Worm (Caenorhabditis elegans) whole organism, early embryonic: Measurements from ENCODE around the gene ZK792.4.

Experiments
- B0310.2 ChIP-seq: sonication (generic microtip); optimal IDR thresholded peaks from 2 replicates; lab custom pipeline; 2016; ENCODE audit warnings: mild to moderate bottlenecking, missing genetic modification characterization, missing compliant biosample characterization
- F13C5.2 ChIP-seq: sonication (generic microtip); optimal IDR thresholded peaks from 2 replicates; lab custom pipeline; 2017; ENCODE audit warnings: mild to moderate bottlenecking, missing genetic modification characterization, inconsistent platforms, missing compliant biosample characterization
- aly-1 ChIP-seq: sonication (generic microtip); optimal IDR thresholded peaks from 2 replicates; lab custom pipeline; 2016; ENCODE audit warnings: missing genetic modification characterization, missing compliant biosample characterization
- ama-1 ChIP-seq: fragments of 150-350 bp; optimal IDR thresholded peaks from 2 replicates; lab custom pipeline; 2014
- ceh-13 ChIP-seq: fragments of 200-800 bp; sonication (Bioruptor generic); optimal IDR thresholded peaks from 2 replicates; lab custom pipeline; 2018; ENCODE audit warnings: mild to moderate bottlenecking, missing genetic modification characterization, missing compliant biosample characterization
- ceh-36 ChIP-seq: sonication (generic microtip); optimal IDR thresholded peaks from 2 replicates; lab custom pipeline; 2016; ENCODE audit warnings: missing genetic modification characterization, inconsistent platforms, missing compliant biosample characterization
- flt-1 ChIP-seq: fragments of 200-800 bp; sonication (Bioruptor generic); IDR thresholded peaks from 2 replicates; pipeline ENCODE4 v1.3.6; 2022; ENCODE audit warnings: missing genetic modification characterization, missing compliant biosample characterization
- hmg-4 ChIP-seq: fragments of 200-800 bp; sonication (Bioruptor generic); optimal IDR thresholded peaks from 2 replicates; lab custom pipeline; 2018; ENCODE audit warnings: mild to moderate bottlenecking, missing genetic modification characterization, missing compliant biosample characterization
- scrt-1 ChIP-seq: fragments of 200-800 bp; sonication (Bioruptor generic); IDR thresholded peaks from 2 replicates; pipeline ENCODE4 v1.3.6; 2022; ENCODE audit warnings: missing genetic modification characterization, missing compliant biosample characterization
- sea-1 ChIP-seq: fragments of 200-800 bp; sonication (Bioruptor generic); conservative IDR thresholded peaks from 2 replicates; pipeline ENCODE4 v1.3.6; 2022; ENCODE audit warnings: missing genetic modification characterization, missing compliant biosample characterization
- tbx-11 ChIP-seq: fragments of 200-800 bp; sonication (Bioruptor generic); IDR thresholded peaks from 2 replicates; pipeline ENCODE4 v1.3.6; 2022; ENCODE audit warnings: missing genetic modification characterization, missing compliant biosample characterization
- tbx-37 ChIP-seq: fragments of 200-800 bp; sonication (Bioruptor generic); conservative IDR thresholded peaks from 2 replicates; pipeline ENCODE4 v1.3.6; 2022; ENCODE audit warnings: missing genetic modification reagents, missing genetic modification characterization, missing compliant biosample characterization
- tra-4 ChIP-seq: sonication (generic microtip); optimal IDR thresholded peaks from 2 replicates; lab custom pipeline; 2017; ENCODE audit warnings: missing genetic modification characterization, missing compliant biosample characterization

DNA sequence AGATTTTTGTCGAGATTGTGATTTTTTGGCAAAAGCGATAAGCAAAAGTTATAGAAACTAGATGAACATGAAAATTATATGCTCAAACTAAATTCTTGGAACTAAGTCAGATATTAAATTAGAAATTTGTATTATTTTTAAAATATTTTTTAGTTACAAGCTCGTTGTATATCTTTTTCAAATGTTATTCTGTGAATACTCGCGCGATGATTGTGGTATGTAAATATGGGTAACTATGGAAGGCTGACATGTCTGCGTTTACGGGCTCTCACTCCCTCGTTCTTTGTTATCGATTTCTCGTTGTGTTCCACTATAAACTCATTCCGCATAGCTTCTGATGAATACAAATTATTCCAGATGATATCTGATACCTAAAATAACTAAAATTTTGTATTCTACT is 12.3 kb upstream of the ZK792.4 start, which contains the start of gene ZK792.7:
- TF ChIP-seq sea-1 (GFP tag; lab: Robert Waterston, UW), result no peak
- no peak for TF ChIP-seq flt-1 (GFP tag; lab: Robert Waterston, UW)
- no peak for TF ChIP-seq F13C5.2
- no peak for TF ChIP-seq aly-1 (tag; lab: Kevin White, UChicago)
- no peak for TF ChIP-seq ama-1 (lab: Kevin White, UChicago)
- no peak for TF ChIP-seq tbx-37 (GFP tag; lab: Robert Waterston, UW)
- no peak for TF ChIP-seq scrt-1 (GFP tag; lab: Robert Waterston, UW)
- TF ChIP-seq tra-4, result no peak
- no peak for TF ChIP-seq B0310.2 (tag; lab: Kevin White, UChicago)
- TF ChIP-seq ceh-36 (tag; lab: Kevin White, UChicago), result no peak
- TF ChIP-seq tbx-11 (GFP tag; lab: Robert Waterston, UW), result no peak
- TF ChIP-seq ceh-13 (GFP tag; lab: Kevin White, UChicago), result no peak
- TF ChIP-seq hmg-4 (GFP tag; lab: Kevin White, UChicago), result no peak
